Worm (Caenorhabditis elegans) whole organism, late embryonic: Measurements from ENCODE around the gene mec-5.

Experiments
- C08G9.2 ChIP-seq: sonication (generic microtip); optimal IDR thresholded peaks from 2 replicates; lab custom pipeline; 2016; ENCODE audit warnings: mild to moderate bottlenecking, missing genetic modification characterization, moderate library complexity, missing compliant biosample characterization
- C38D4.7 ChIP-seq: fragments of 200-800 bp; sonication (Bioruptor generic); optimal IDR thresholded peaks from 2 replicates; lab custom pipeline; 2018; ENCODE audit warnings: mild to moderate bottlenecking, missing genetic modification characterization, moderate library complexity, missing compliant biosample characterization
- F13H6.1 ChIP-seq: sonication (generic microtip); optimal IDR thresholded peaks from 2 replicates; lab custom pipeline; 2016; ENCODE audit warnings: missing genetic modification characterization, missing compliant biosample characterization
- K02D7.2 ChIP-seq: sonication (generic microtip); optimal IDR thresholded peaks from 2 replicates; lab custom pipeline; 2017; ENCODE audit warnings: mild to moderate bottlenecking, missing genetic modification characterization, missing compliant biosample characterization
- ahr-1 ChIP-seq: sonication (generic microtip); optimal IDR thresholded peaks from 2 replicates; lab custom pipeline; 2016; ENCODE audit warnings: missing genetic modification characterization, missing compliant biosample characterization
- ama-1 ChIP-seq: fragments of 150-350 bp; optimal IDR thresholded peaks from 2 replicates; lab custom pipeline; 2014
- ceh-18 ChIP-seq: sonication (generic microtip); optimal IDR thresholded peaks from 2 replicates; lab custom pipeline; 2016; ENCODE audit warnings: missing genetic modification characterization, missing compliant biosample characterization
- ceh-19 ChIP-seq: fragments of 200-800 bp; sonication (Bioruptor generic); optimal IDR thresholded peaks from 2 replicates; lab custom pipeline; 2018; ENCODE audit warnings: mild to moderate bottlenecking, missing genetic modification characterization, missing compliant biosample characterization
- ceh-24 ChIP-seq: sonication (generic microtip); optimal IDR thresholded peaks from 2 replicates; lab custom pipeline; 2016; ENCODE audit warnings: mild to moderate bottlenecking, missing genetic modification characterization, missing compliant biosample characterization
- ceh-30 ChIP-seq: fragments of 150-350 bp; optimal IDR thresholded peaks from 2 replicates; lab custom pipeline; 2014; ENCODE audit warnings: missing biosample characterization, missing genetic modification characterization
- ceh-31 ChIP-seq: sonication (generic microtip); optimal IDR thresholded peaks from 2 replicates; lab custom pipeline; 2016; ENCODE audit warnings: missing genetic modification characterization, missing compliant biosample characterization
- ceh-48 ChIP-seq: sonication (generic microtip); optimal IDR thresholded peaks from 2 replicates; lab custom pipeline; 2016; ENCODE audit warnings: missing genetic modification characterization, inconsistent platforms, missing compliant biosample characterization
- ceh-6 ChIP-seq: fragments of 200-800 bp; sonication (Bioruptor generic); optimal IDR thresholded peaks from 2 replicates; lab custom pipeline; 2018; ENCODE audit warnings: mild to moderate bottlenecking, missing genetic modification characterization, missing compliant biosample characterization
- dve-1 ChIP-seq: sonication (generic microtip); optimal IDR thresholded peaks from 2 replicates; lab custom pipeline; 2017; ENCODE audit warnings: antibody characterized with exemption, mild to moderate bottlenecking, missing genetic modification characterization, missing compliant biosample characterization
- elt-2 ChIP-seq: sonication (generic microtip); optimal IDR thresholded peaks from 2 replicates; lab custom pipeline; 2016; ENCODE audit warnings: missing genetic modification reagents, missing genetic modification characterization, missing compliant biosample characterization
- elt-4 ChIP-seq: sonication (generic microtip); optimal IDR thresholded peaks from 2 replicates; lab custom pipeline; 2016; ENCODE audit warnings: missing genetic modification characterization, missing compliant biosample characterization
- ets-4 ChIP-seq: sonication (generic microtip); optimal IDR thresholded peaks from 2 replicates; lab custom pipeline; 2016; ENCODE audit warnings: missing genetic modification characterization, missing compliant biosample characterization
- eyg-1 ChIP-seq: sonication (generic microtip); optimal IDR thresholded peaks from 2 replicates; lab custom pipeline; 2016; ENCODE audit warnings: missing genotype, missing genetic modification characterization, missing compliant biosample characterization
- fax-1 ChIP-seq: sonication (generic microtip); optimal IDR thresholded peaks from 2 replicates; lab custom pipeline; 2016; ENCODE audit warnings: missing genotype, missing genetic modification characterization, missing compliant biosample characterization
- fkh-10 ChIP-seq: fragments of 150-350 bp; optimal IDR thresholded peaks from 2 replicates; lab custom pipeline; 2014; ENCODE audit warnings: missing biosample characterization, missing genetic modification reagents, missing genetic modification characterization
- fkh-6 ChIP-seq: sonication (generic microtip); optimal IDR thresholded peaks from 2 replicates; lab custom pipeline; 2016; ENCODE audit warnings: missing genetic modification characterization, missing compliant biosample characterization
- hlh-13 ChIP-seq: fragments of 200-800 bp; sonication (Bioruptor generic); optimal IDR thresholded peaks from 2 replicates; lab custom pipeline; 2018; ENCODE audit warnings: mild to moderate bottlenecking, missing genetic modification characterization, missing compliant biosample characterization
- hlh-15 ChIP-seq: sonication (generic microtip); optimal IDR thresholded peaks from 2 replicates; lab custom pipeline; 2016; ENCODE audit warnings: missing genetic modification characterization, missing compliant biosample characterization
- hlh-30 ChIP-seq: sonication (generic microtip); optimal IDR thresholded peaks from 2 replicates; lab custom pipeline; 2017; ENCODE audit warnings: antibody characterized with exemption, missing genetic modification characterization, missing compliant biosample characterization; ENCODE audit not compliant: insufficient read depth
- hlh-6 ChIP-seq: sonication (generic microtip); optimal IDR thresholded peaks from 2 replicates; lab custom pipeline; 2016; ENCODE audit warnings: missing genotype, missing genetic modification characterization, missing compliant biosample characterization
- mec-3 ChIP-seq: sonication (generic microtip); optimal IDR thresholded peaks from 2 replicates; lab custom pipeline; 2016; ENCODE audit warnings: borderline replicate concordance, missing genetic modification characterization, missing compliant biosample characterization
- nhr-11 ChIP-seq: fragments of 150-350 bp; optimal IDR thresholded peaks from 2 replicates; lab custom pipeline; 2014; ENCODE audit warnings: missing biosample characterization, missing genetic modification characterization
- odd-2 ChIP-seq: sonication (generic microtip); optimal IDR thresholded peaks from 2 replicates; lab custom pipeline; 2017; ENCODE audit warnings: antibody characterized with exemption, mild to moderate bottlenecking, missing genetic modification characterization, missing compliant biosample characterization
- pax-1 ChIP-seq: fragments of 150-350 bp; optimal IDR thresholded peaks from 2 replicates; lab custom pipeline; 2014; ENCODE audit warnings: missing biosample characterization, missing genetic modification characterization
- pqm-1 ChIP-seq: sonication (generic microtip); optimal IDR thresholded peaks from 2 replicates; lab custom pipeline; 2016; ENCODE audit warnings: missing genetic modification characterization, missing compliant biosample characterization
- pros-1 ChIP-seq: fragments of 150-350 bp; optimal IDR thresholded peaks from 2 replicates; lab custom pipeline; 2014; ENCODE audit warnings: missing biosample characterization, missing genetic modification reagents, missing genetic modification characterization
- ref-2 ChIP-seq: sonication (generic microtip); optimal IDR thresholded peaks from 2 replicates; lab custom pipeline; 2016; ENCODE audit warnings: missing genetic modification characterization, missing compliant biosample characterization
- rnt-1 ChIP-seq: sonication (generic microtip); optimal IDR thresholded peaks from 2 replicates; lab custom pipeline; 2016; ENCODE audit warnings: missing genetic modification characterization, missing compliant biosample characterization
- sox-4 ChIP-seq: sonication (generic microtip); optimal IDR thresholded peaks from 2 replicates; lab custom pipeline; 2017; ENCODE audit warnings: mild to moderate bottlenecking, missing genetic modification characterization, inconsistent platforms, missing compliant biosample characterization
- syd-9 ChIP-seq: sonication (generic microtip); optimal IDR thresholded peaks from 2 replicates; lab custom pipeline; 2016; ENCODE audit warnings: mild to moderate bottlenecking, missing genetic modification characterization, moderate library complexity, missing compliant biosample characterization
- unc-3 ChIP-seq, 2 experiments: fragments of 200-800 bp in 1 of 2; sonication (Bioruptor generic) in 1 of 2; sonication (generic microtip) in 1 of 2; conservative IDR thresholded peaks in 1 of 2; optimal IDR thresholded peaks in 1 of 2; 2 replicates each; pipeline versions ENCODE4 v1.3.6 to Lab custom; 2016 to 2022; ENCODE audit warnings: missing compliant biosample characterization in 2 of 2, missing genetic modification characterization in 2 of 2, missing genetic modification reagents in 1 of 2
- zip-5 ChIP-seq: sonication (generic microtip); optimal IDR thresholded peaks from 2 replicates; lab custom pipeline; 2016; ENCODE audit warnings: missing genetic modification characterization, missing compliant biosample characterization

The mec-5 gene

ce11 chrX:15943709-15944108 is at the start of gene mec-5:
Gene mec-5, plus strand, starts transcription at chrX:15944009.
- no peak for TF ChIP-seq hlh-13 (GFP tag; lab: Kevin White, UChicago)
- TF ChIP-seq dve-1 (tag; lab: Kevin White, UChicago): no peak
- TF ChIP-seq hlh-30 (tag; lab: Kevin White, UChicago): no peak
- TF ChIP-seq ceh-6 (GFP tag; lab: Kevin White, UChicago): no peak
- TF ChIP-seq zip-5: no peak
- TF ChIP-seq hlh-15 (tag; lab: Kevin White, UChicago): no peak
- no peak for TF ChIP-seq nhr-11 (tag; lab: Kevin White, UChicago)
- no peak for TF ChIP-seq fkh-6
- TF ChIP-seq pros-1: no peak
- TF ChIP-seq mec-3 (tag; lab: Kevin White, UChicago): no peak
- TF ChIP-seq ref-2 (tag; lab: Kevin White, UChicago): no peak
- TF ChIP-seq pax-1: no peak
- TF ChIP-seq ceh-19: no peak
- TF ChIP-seq syd-9: no peak
- TF ChIP-seq ets-4 (tag; lab: Kevin White, UChicago): no peak
- TF ChIP-seq F13H6.1: no peak
- no peak for TF ChIP-seq fkh-10
- no peak for TF ChIP-seq ceh-18
- TF ChIP-seq, all 69 proteins: peak for 0

DNA sequence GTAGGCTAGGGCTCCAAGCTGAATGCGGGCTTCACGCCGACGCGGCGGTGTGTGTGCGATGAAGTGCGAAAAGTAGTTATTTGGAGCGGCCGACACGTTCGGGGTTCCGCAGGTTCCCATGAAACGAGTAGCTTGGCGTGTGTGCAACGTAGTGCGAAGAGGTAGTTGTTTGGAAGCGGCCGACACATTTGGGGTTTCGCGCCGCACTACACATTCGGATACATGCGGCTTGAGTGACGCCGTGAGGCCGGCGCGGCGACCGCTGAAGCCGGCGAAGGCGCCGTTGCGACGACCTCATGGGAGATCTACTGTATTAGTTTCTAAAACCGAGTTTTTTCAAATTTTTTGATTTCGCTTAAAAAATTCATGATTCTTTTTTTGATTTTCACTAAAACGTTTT is 42.6 kb upstream of the mec-5 start:
- TF ChIP-seq eyg-1 (tag; lab: Kevin White, UChicago): no peak
- TF ChIP-seq ceh-30: no peak
- TF ChIP-seq ahr-1 (tag; lab: Kevin White, UChicago): no peak
- no peak for TF ChIP-seq fax-1
- TF ChIP-seq K02D7.2 (tag; lab: Kevin White, UChicago): no peak
- TF ChIP-seq mec-3 (tag; lab: Kevin White, UChicago): no peak

DNA sequence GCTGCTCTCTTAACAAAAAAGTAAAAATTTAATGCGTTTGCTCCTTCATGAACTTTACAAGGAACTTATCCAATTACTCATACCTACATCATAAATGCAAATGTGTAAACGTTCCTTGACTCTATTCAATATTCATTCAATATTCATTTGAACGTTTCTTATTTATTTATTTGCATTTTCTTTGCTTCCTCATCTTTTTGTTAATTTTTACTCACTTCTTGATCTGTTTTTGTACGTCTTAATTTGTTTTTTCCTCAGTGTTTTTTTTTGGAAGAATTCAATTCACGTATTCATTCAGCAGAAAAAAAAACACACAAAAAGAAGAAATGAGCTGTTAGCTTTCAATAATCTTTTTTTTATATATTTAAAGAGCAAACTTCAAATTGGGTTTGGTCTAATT is 41.0 kb upstream of the mec-5 start:
- no peak for TF ChIP-seq unc-3 (GFP tag; conservative IDR thresholded peaks at IDR 0.05; lab: Robert Waterston, UW)
- no peak for TF ChIP-seq unc-3 (tag; optimal IDR thresholded peaks at IDR 0.05; lab: Kevin White, UChicago)

DNA sequence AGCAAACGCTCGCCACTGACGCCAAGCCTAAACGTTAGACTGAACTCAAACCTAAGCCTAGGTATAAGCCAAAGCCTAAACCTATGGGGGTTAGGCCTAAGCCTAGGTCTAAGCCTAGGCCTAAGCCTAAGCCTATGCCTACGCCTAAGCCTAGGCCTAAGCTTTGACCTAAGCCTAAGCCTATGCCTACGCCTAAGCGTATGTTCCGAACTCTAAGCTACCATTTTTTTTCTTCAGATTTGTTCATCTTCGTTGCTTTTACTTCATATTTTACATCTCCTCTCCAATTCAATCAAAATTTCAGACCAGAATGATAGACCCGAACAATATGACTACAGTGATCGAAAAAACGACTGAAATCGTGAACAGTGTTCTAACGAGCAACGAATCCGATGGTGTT is 33.5 kb upstream of the mec-5 start, which contains the start of gene npr-33:
Gene npr-33, plus strand, starts transcription at position 301 of the 400 bp plus-strand sequence.
- TF ChIP-seq hlh-30 (tag; lab: Kevin White, UChicago) (no peak), fkh-6 (no peak), F13H6.1 (no peak), hlh-6 (tag; lab: Kevin White, UChicago) (no peak), ceh-48 (tag; lab: Kevin White, UChicago) (no peak), elt-4 (no peak)

DNA sequence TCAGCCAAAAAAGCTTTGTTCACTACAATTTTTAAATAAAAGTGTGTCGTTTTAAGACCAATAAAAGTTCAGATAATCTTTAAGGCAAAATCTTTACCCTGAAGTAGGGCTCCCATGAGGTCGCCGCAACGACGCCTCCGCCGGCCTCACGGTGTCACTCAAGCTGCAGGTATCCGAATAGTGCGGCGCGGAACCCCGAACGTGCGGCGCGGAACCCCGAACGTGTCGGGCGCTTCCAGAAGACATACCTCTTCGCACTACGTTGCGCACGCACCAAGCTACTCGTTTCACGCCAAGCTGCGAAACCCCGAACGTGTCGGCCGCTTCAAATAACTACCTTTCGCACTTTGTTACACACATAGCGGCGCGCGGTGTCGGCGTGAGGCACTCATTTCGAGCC is 31.0 kb upstream of the mec-5 start:
- TF ChIP-seq F13H6.1 (no peak), sox-4 (tag; lab: Kevin White, UChicago) (no peak), odd-2 (no peak), ceh-31 (no peak), rnt-1 (tag; lab: Kevin White, UChicago) (no peak), ref-2 (tag; lab: Kevin White, UChicago) (no peak), elt-2 (no peak), ceh-30 (no peak), zip-5 (no peak), K02D7.2 (tag; lab: Kevin White, UChicago) (no peak), hlh-13 (GFP tag; lab: Kevin White, UChicago) (no peak), C38D4.7 (no peak), C08G9.2 (tag; lab: Kevin White, UChicago) (no peak), ceh-24 (tag; lab: Kevin White, UChicago) (no peak), ceh-48 (tag; lab: Kevin White, UChicago) (no peak), dve-1 (tag; lab: Kevin White, UChicago) (no peak), pqm-1 (tag; lab: Kevin White, UChicago) (no peak), ceh-19 (no peak), ceh-6 (GFP tag; lab: Kevin White, UChicago) (no peak), ama-1 (lab: Kevin White, UChicago) (no peak)
